Fruit fly (Drosophila melanogaster): ENCODE data around the gene Gorab.
A peak's percentile ranks its signal among the peaks of the same experiment; 100 is the strongest.

Gorab gene

DNA sequence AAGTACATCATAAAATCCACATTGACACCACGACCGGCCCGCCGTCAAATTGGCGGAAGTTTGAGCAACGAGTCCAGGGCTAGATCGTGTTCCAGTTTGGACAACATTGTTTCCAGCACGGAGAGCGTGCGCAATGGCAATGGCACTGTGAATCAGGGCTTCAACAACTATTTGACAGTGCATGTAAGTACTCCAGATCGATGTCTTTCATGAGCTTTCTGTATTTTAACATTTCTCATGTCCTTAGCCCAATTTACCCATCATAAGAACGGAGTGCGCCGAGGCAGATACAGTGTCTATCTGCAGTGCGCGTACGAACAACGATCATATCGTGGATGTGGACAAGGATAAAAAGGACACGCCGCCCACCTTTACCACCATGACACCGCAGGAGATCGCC, 45.3 kb upstream of the Gorab start:
- TF ChIP-seq spab (GFP tag; optimal IDR thresholded peaks at IDR 0.05) (no peak), salr (GFP tag; optimal IDR thresholded peaks at IDR 0.05) (no peak), CG6792 (GFP tag; optimal IDR thresholded peaks at IDR 0.05) (no peak), CG9139 (GFP tag; optimal IDR thresholded peaks at IDR 0.05) (no peak), Smox (GFP tag; optimal IDR thresholded peaks at IDR 0.05) (no peak)

DNA sequence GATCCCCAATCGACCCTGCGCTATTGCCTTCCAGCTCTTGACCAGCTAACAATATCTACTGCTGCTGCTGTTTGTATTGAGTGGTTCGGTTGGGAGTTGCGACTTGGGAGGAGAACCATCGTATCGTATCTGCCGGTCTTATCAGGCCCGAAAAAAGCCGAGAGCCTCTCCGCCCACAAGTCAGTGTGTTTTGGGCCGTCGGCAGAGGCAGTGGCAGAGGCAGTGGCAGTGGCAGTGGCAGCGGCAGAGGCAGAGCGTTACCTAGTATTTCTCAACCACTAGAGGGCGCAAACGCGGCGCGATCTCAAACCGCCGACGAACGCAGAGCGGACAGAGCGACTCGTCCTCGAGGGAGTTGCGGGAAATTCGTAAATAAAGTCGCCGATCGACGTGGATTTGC, 41.5 kb upstream of the Gorab start, which contains the start of gene SecCl:
TSS of gene SecCl (plus strand) at position 18 of the 400 bp plus-strand sequence.
- 0 out of 3 replicates have a peak, but pooled peaks have one; percentile 16 for TF ChIP-seq eg (GFP tag; IDR thresholded peaks at IDR 0.05)
- TF ChIP-seq fkh (GFP tag; optimal IDR thresholded peaks at IDR 0.05) = peak; percentile 12
- no peak for TF ChIP-seq spab (GFP tag; optimal IDR thresholded peaks at IDR 0.05)

DNA sequence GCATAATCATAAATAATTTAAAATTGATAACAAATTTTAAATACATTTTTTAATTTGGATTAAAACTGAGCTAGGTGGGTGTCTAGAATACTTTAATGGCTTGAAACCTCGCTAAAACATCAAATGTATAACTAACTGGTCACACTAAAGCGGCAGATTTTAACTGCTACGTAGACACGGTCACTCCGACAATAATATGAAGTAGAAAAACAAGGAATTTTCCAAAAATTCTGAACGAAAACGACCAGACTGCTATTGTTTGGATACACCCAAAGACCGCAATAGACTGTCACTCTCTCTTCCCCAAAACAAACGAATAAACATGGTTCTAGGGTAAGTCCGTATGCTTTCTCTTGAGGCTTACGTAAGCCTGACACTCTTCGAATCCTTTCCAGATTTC, 37.2 kb upstream of the Gorab start, which contains the start of gene QIL1:
TSS of gene QIL1 (plus strand) at position 142 of the 400 bp plus-strand sequence.
- TF ChIP-seq lz (GFP tag; optimal IDR thresholded peaks at IDR 0.05) (no peak), Eip78C (GFP tag) (peak; percentile 55)

DNA sequence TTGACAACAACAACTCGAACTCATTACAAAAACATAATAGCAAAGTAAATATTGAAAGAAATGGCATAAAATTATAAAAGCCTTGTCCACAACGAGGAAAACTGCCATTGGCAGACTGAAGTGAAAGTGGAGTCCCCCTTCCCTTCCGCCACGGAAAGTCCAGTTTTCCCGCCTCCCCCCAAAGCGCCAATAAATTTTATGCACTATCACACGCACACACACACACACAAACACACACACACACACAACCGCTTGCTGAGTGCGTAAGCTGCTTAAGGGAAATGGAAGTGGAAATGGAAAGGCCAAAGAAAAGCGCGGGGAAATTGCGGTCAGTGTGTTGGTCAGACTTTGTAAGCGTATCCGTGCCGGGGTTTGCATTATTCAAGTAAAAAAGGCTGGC, 33.8 kb upstream of the Gorab start:
- no peak for TF ChIP-seq CG3919 (GFP tag; optimal IDR thresholded peaks at IDR 0.05)
- TF ChIP-seq Ets21C (GFP tag; optimal IDR thresholded peaks at IDR 0.05) = no peak
- no peak for TF ChIP-seq net (GFP tag; optimal IDR thresholded peaks at IDR 0.05)
- TF ChIP-seq CG6276 (GFP tag; optimal IDR thresholded peaks at IDR 0.05) = no peak
- no peak for TF ChIP-seq CG16779 (tag; optimal IDR thresholded peaks at IDR 0.05)
- TF ChIP-seq dsx (GFP tag; optimal IDR thresholded peaks at IDR 0.05; ENCODE audit: poor library complexity, severe bottlenecking) = no peak
- no peak for TF ChIP-seq Hr4 (GFP tag; optimal IDR thresholded peaks at IDR 0.05)
- no peak for TF ChIP-seq vri (GFP tag; optimal IDR thresholded peaks at IDR 0.05)
- no peak for TF ChIP-seq Lpt (GFP tag; optimal IDR thresholded peaks at IDR 0.05)
- TF ChIP-seq CG6792 (GFP tag; optimal IDR thresholded peaks at IDR 0.05) = no peak
- TF ChIP-seq CG32006 (GFP tag; optimal IDR thresholded peaks at IDR 0.05) = no peak
- no peak for TF ChIP-seq fkh (GFP tag; optimal IDR thresholded peaks at IDR 0.05)
- no peak for TF ChIP-seq lz (GFP tag; optimal IDR thresholded peaks at IDR 0.05)
- TF ChIP-seq Sox102F (GFP tag; optimal IDR thresholded peaks at IDR 0.05) = no peak
- no peak for TF ChIP-seq CG6854 (GFP tag; optimal IDR thresholded peaks at IDR 0.05)
- TF ChIP-seq fd59A (GFP tag; optimal IDR thresholded peaks at IDR 0.05) = no peak
- TF ChIP-seq achi (GFP tag; optimal IDR thresholded peaks at IDR 0.05) = no peak
- no peak for TF ChIP-seq CG1621 (tag; optimal IDR thresholded peaks at IDR 0.05)
- no peak for TF ChIP-seq CG9139 (GFP tag; optimal IDR thresholded peaks at IDR 0.05)
- TF ChIP-seq Smox (GFP tag; optimal IDR thresholded peaks at IDR 0.05) = no peak

DNA sequence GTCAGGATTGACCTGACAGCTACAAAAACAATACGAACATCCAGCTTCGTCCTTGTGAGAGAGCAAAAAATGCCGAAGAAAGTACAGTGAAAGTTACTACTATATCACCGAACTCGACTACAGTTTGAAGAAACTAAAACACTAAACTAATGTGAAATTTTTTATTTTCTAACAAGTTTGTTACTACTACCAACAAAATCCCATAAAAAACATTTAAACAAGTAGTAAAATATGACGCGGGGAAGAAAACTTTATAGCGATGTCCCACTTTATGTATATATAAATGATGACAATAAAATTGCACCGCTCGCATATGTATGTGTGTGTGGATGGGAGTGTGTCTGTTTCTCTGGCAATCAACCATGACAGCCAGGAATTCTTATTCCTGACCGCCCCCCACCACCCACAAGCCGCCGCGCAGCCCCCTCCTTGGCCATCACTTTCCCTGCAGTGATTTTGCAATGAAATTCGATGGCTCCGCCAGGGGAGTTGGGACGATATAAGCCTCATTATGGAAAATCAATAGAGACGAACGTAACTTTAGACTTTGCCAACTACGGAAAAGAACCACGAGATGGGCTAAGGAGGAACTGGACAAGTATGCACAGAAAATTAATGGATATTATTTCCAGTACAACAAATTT, 32.9 kb upstream of the Gorab start:
- no peak for TF ChIP-seq esn (GFP tag; optimal IDR thresholded peaks at IDR 0.05)

DNA sequence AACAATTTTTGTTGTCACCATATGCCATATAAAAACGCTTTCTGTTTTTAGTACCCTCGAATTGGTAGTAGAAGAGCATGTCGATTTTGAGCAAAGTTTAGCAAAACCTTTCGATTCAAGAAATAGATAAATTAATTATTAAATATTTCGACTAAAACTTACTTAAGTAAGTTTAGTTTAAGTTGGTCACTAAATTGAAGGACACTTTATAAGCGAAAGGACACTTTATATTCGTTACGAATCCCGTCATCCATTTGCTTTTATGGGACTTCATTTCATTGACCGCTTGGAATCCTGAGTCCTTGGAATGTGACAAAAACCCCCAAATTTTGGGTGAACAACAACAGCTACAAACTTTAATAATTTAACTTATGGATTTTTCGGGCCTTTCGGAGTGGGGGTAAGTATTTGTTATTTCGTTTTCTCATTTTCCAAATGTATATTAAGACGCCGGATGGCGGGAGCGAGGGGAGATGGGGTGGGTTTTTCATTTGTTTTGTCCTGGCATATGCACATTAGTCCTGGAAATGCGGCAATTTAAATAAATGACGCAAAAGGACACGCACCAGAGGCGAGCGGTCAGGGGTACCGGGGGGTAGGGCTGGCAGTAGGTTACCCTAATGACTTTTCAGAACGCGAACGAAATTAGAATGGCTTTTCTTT, 30.4 kb upstream of the Gorab start:
- TF ChIP-seq CG8319 (GFP tag; optimal IDR thresholded peaks at IDR 0.05) (no peak), spab (GFP tag; optimal IDR thresholded peaks at IDR 0.05) (no peak), CG31627 (GFP tag; optimal IDR thresholded peaks at IDR 0.05) (no peak), CG3919 (GFP tag; optimal IDR thresholded peaks at IDR 0.05) (no peak), Eip78C (GFP tag) (no peak), CG32006 (GFP tag; optimal IDR thresholded peaks at IDR 0.05) (no peak), CG11762 (GFP tag; optimal IDR thresholded peaks at IDR 0.05; ENCODE audit: insufficient read depth) (no peak)
